Fruit fly (Drosophila melanogaster) whole organism, prepupa: ENCODE measurements around the gene CG7453.

Source experiments
- Blimp-1 ChIP-seq: fragments of 200-800 bp; sonication (Bioruptor generic); optimal IDR thresholded peaks from 3 replicates; lab custom pipeline; 2017; ENCODE audit warnings: missing biosample characterization, missing genetic modification characterization, mild to moderate bottlenecking, moderate library complexity, missing genetic modification reagents
- CG10631 ChIP-seq: fragments of 200-800 bp; sonication (Bioruptor generic); optimal IDR thresholded peaks from 2 replicates; lab custom pipeline; 2016; ENCODE audit warnings: missing biosample characterization, missing genetic modification characterization
- CG10669 ChIP-seq: fragments of 200-800 bp; sonication (Bioruptor generic); optimal IDR thresholded peaks from 3 replicates; lab custom pipeline; 2018; ENCODE audit warnings: missing biosample characterization, mild to moderate bottlenecking, missing genetic modification characterization, moderate library complexity
- CG11294 ChIP-seq: fragments of 200-800 bp; sonication (Bioruptor generic); IDR thresholded peaks from 2 replicates; pipeline ENCODE4 v1.3.6; 2022; ENCODE audit warnings: missing biosample characterization, missing genetic modification characterization
- CG11762 ChIP-seq: fragments of 200-800 bp; sonication (Bioruptor generic); optimal IDR thresholded peaks from 3 replicates; lab custom pipeline; 2016; ENCODE audit warnings: missing biosample characterization, missing genetic modification characterization; ENCODE audit not compliant: insufficient read depth
- CG11902 ChIP-seq: fragments of 200-800 bp; sonication (Bioruptor generic); optimal IDR thresholded peaks from 3 replicates; lab custom pipeline; 2016; ENCODE audit warnings: missing biosample characterization, missing genetic modification characterization
- CG15336 ChIP-seq: fragments of 200-800 bp; sonication (Bioruptor generic); IDR thresholded peaks from 2 replicates; pipeline ENCODE4 v1.3.6; 2022; ENCODE audit warnings: missing biosample characterization, missing genetic modification characterization
- CG1621 ChIP-seq: fragments of 200-800 bp; sonication (Bioruptor generic); optimal IDR thresholded peaks from 3 replicates; lab custom pipeline; 2018; ENCODE audit warnings: missing biosample characterization, mild to moderate bottlenecking, missing genetic modification characterization
- CG16779 ChIP-seq: fragments of 200-800 bp; sonication (Bioruptor generic); optimal IDR thresholded peaks from 3 replicates; lab custom pipeline; 2017; ENCODE audit warnings: missing biosample characterization, mild to moderate bottlenecking, missing genetic modification characterization
- CG3032 ChIP-seq: fragments of 200-800 bp; optimal IDR thresholded peaks from 2 replicates; lab custom pipeline; 2019; ENCODE audit warnings: missing biosample characterization, mild to moderate bottlenecking, missing genetic modification characterization, moderate library complexity
- CG32006 ChIP-seq: fragments of 200-800 bp; sonication (Bioruptor generic); optimal IDR thresholded peaks from 3 replicates; lab custom pipeline; 2017; ENCODE audit warnings: missing biosample characterization, mild to moderate bottlenecking, missing genetic modification characterization
- CG34406 ChIP-seq: fragments of 200-800 bp; sonication (Bioruptor generic); optimal IDR thresholded peaks from 3 replicates; lab custom pipeline; 2016; ENCODE audit warnings: missing biosample characterization, missing genetic modification characterization
- CG3919 ChIP-seq: fragments of 200-800 bp; sonication (Bioruptor generic); optimal IDR thresholded peaks from 3 replicates; lab custom pipeline; 2016; ENCODE audit warnings: missing biosample characterization, missing genetic modification characterization
- CG4318 ChIP-seq: fragments of 200-800 bp; sonication (Bioruptor generic); optimal IDR thresholded peaks from 3 replicates; lab custom pipeline; 2017; ENCODE audit warnings: missing biosample characterization, mild to moderate bottlenecking, missing genetic modification characterization
- CG6163 ChIP-seq: fragments of 200-800 bp; sonication (Bioruptor generic); IDR thresholded peaks from 3 replicates; pipeline ENCODE4 v1.3.6; 2022; ENCODE audit warnings: missing biosample characterization, missing genetic modification characterization
- CG6276 ChIP-seq: fragments of 200-800 bp; sonication (Bioruptor generic); optimal IDR thresholded peaks from 2 replicates; lab custom pipeline; 2017; ENCODE audit warnings: missing biosample characterization, mild to moderate bottlenecking, missing genetic modification characterization
- CG6792 ChIP-seq: fragments of 200-800 bp; sonication (Bioruptor generic); optimal IDR thresholded peaks from 3 replicates; lab custom pipeline; 2016; ENCODE audit warnings: missing biosample characterization, missing genetic modification characterization
- CG6808 ChIP-seq: fragments of 200-800 bp; sonication (Bioruptor generic); optimal IDR thresholded peaks from 3 replicates; lab custom pipeline; 2017; ENCODE audit warnings: missing biosample characterization, missing genetic modification characterization, mild to moderate bottlenecking, moderate library complexity, missing genetic modification reagents
- CG6854 ChIP-seq: fragments of 200-800 bp; sonication (Bioruptor generic); optimal IDR thresholded peaks from 2 replicates; lab custom pipeline; 2017; ENCODE audit warnings: missing biosample characterization, mild to moderate bottlenecking, missing genetic modification characterization
- CG7368 ChIP-seq: fragments of 200-800 bp; sonication (Bioruptor generic); optimal IDR thresholded peaks from 3 replicates; lab custom pipeline; 2016; ENCODE audit warnings: missing biosample characterization, missing genetic modification characterization
- CG8119 ChIP-seq: fragments of 200-800 bp; sonication (Bioruptor generic); IDR thresholded peaks from 3 replicates; pipeline ENCODE4 v1.3.6; 2022; ENCODE audit warnings: missing biosample characterization, missing genetic modification characterization
- CG8319 ChIP-seq: fragments of 200-800 bp; sonication (Bioruptor generic); optimal IDR thresholded peaks from 3 replicates; lab custom pipeline; 2016; ENCODE audit warnings: missing biosample characterization, missing genetic modification characterization
- CG8632 ChIP-seq: fragments of 200-800 bp; sonication (Bioruptor generic); optimal IDR thresholded peaks from 3 replicates; lab custom pipeline; 2016; ENCODE audit warnings: missing biosample characterization, missing genetic modification characterization
- Eip75B ChIP-seq: fragments of 200-800 bp; sonication (Bioruptor generic); optimal IDR thresholded peaks from 3 replicates; lab custom pipeline; 2016; ENCODE audit warnings: missing biosample characterization, missing genetic modification characterization
- Eip78C ChIP-seq: fragments of 200-800 bp; sonication (Bioruptor generic); peaks from one replicate; lab custom pipeline; 2016; ENCODE audit warnings: missing biosample characterization, missing genetic modification characterization
- Eip93F ChIP-seq: fragments of 200-800 bp; sonication (Bioruptor generic); optimal IDR thresholded peaks from 2 replicates; lab custom pipeline; 2016; ENCODE audit warnings: missing biosample characterization, mild to moderate bottlenecking, missing genetic modification characterization
- Ets96B ChIP-seq: fragments of 200-800 bp; optimal IDR thresholded peaks from 2 replicates; lab custom pipeline; 2019; ENCODE audit warnings: missing biosample characterization, mild to moderate bottlenecking, missing genetic modification characterization, moderate library complexity
- Gug ChIP-seq: fragments of 200-800 bp; sonication (Bioruptor generic); IDR thresholded peaks from 2 replicates; pipeline ENCODE4 v1.3.6; 2022; ENCODE audit warnings: missing biosample characterization, missing genetic modification characterization
- Hr38 ChIP-seq: sonication (Bioruptor generic); optimal IDR thresholded peaks from 2 replicates; lab custom pipeline; 2016; ENCODE audit warnings: missing biosample characterization, missing genetic modification characterization
- Hr39 ChIP-seq: fragments of 200-800 bp; sonication (Bioruptor generic); optimal IDR thresholded peaks from 2 replicates; lab custom pipeline; 2016; ENCODE audit warnings: missing biosample characterization, missing genetic modification characterization
- Hr4 ChIP-seq: fragments of 200-800 bp; sonication (Bioruptor generic); optimal IDR thresholded peaks from 3 replicates; lab custom pipeline; 2016; ENCODE audit warnings: missing biosample characterization, missing genetic modification characterization
- Met ChIP-seq: fragments of 200-800 bp; sonication (Bioruptor generic); optimal IDR thresholded peaks from 3 replicates; lab custom pipeline; 2016; ENCODE audit warnings: missing biosample characterization, missing genetic modification characterization
- OdsH ChIP-seq: fragments of 200-800 bp; sonication (Bioruptor generic); optimal IDR thresholded peaks from 3 replicates; lab custom pipeline; 2016; ENCODE audit warnings: missing biosample characterization, missing genetic modification characterization
- Smox ChIP-seq: fragments of 200-800 bp; sonication (Bioruptor generic); optimal IDR thresholded peaks from 3 replicates; lab custom pipeline; 2016; ENCODE audit warnings: missing biosample characterization, missing genetic modification characterization
- Sox14 ChIP-seq: fragments of 200-800 bp; sonication (Bioruptor generic); optimal IDR thresholded peaks from 3 replicates; lab custom pipeline; 2016; ENCODE audit warnings: missing biosample characterization, missing genetic modification characterization
- Sox15 ChIP-seq: fragments of 200-800 bp; sonication (Bioruptor generic); optimal IDR thresholded peaks from 3 replicates; lab custom pipeline; 2016; ENCODE audit warnings: missing biosample characterization, missing genetic modification characterization
- acj6 ChIP-seq: fragments of 200-800 bp; sonication (Bioruptor generic); optimal IDR thresholded peaks from 3 replicates; lab custom pipeline; 2016; ENCODE audit warnings: missing biosample characterization, missing genetic modification characterization
- cyc ChIP-seq: fragments of 200-800 bp; sonication (Bioruptor generic); optimal IDR thresholded peaks from 3 replicates; lab custom pipeline; 2016; ENCODE audit warnings: missing biosample characterization, missing genetic modification characterization
- dac ChIP-seq: fragments of 200-800 bp; sonication (Bioruptor generic); optimal IDR thresholded peaks from 2 replicates; lab custom pipeline; 2017; ENCODE audit warnings: missing biosample characterization, mild to moderate bottlenecking, missing genetic modification characterization
- dsx ChIP-seq: fragments of 200-800 bp; optimal IDR thresholded peaks from 3 replicates; lab custom pipeline; 2019; ENCODE audit warnings: missing biosample characterization, mild to moderate bottlenecking, missing genetic modification characterization, moderate library complexity; ENCODE audit not compliant: poor library complexity, severe bottlenecking
- esn ChIP-seq: fragments of 200-800 bp; sonication (Bioruptor generic); optimal IDR thresholded peaks from 2 replicates; lab custom pipeline; 2016; ENCODE audit warnings: missing biosample characterization, mild to moderate bottlenecking, missing genetic modification characterization, moderate library complexity
- fd59A ChIP-seq: fragments of 200-800 bp; sonication (Bioruptor generic); optimal IDR thresholded peaks from 2 replicates; lab custom pipeline; 2017; ENCODE audit warnings: missing biosample characterization, mild to moderate bottlenecking, missing genetic modification characterization, missing genetic modification reagents
- fd85E ChIP-seq: fragments of 200-800 bp; sonication (Bioruptor generic); optimal IDR thresholded peaks from 3 replicates; lab custom pipeline; 2016; ENCODE audit warnings: missing biosample characterization, missing genetic modification characterization
- fkh ChIP-seq: fragments of 200-800 bp; sonication (Bioruptor generic); optimal IDR thresholded peaks from 3 replicates; lab custom pipeline; 2017; ENCODE audit warnings: missing biosample characterization, mild to moderate bottlenecking, missing genetic modification characterization, moderate library complexity
- lz ChIP-seq: fragments of 200-800 bp; sonication (Bioruptor generic); optimal IDR thresholded peaks from 3 replicates; lab custom pipeline; 2016; ENCODE audit warnings: missing biosample characterization, missing genetic modification characterization
- net ChIP-seq: fragments of 200-800 bp; sonication (Bioruptor generic); optimal IDR thresholded peaks from 3 replicates; lab custom pipeline; 2016; ENCODE audit warnings: missing biosample characterization, missing genetic modification characterization
- pdm3 ChIP-seq: fragments of 200-800 bp; sonication (Bioruptor generic); optimal IDR thresholded peaks from 3 replicates; lab custom pipeline; 2016; ENCODE audit warnings: missing biosample characterization, missing genetic modification characterization
- salr ChIP-seq, 2 experiments: fragments of 200-800 bp; sonication (Bioruptor generic); optimal IDR thresholded peaks; 3 replicates each; lab custom pipeline; 2016 to 2018; ENCODE audit warnings: missing biosample characterization in 2 of 2, missing genetic modification characterization in 2 of 2, mild to moderate bottlenecking in 1 of 2
- ss ChIP-seq, 2 experiments: fragments of 200-800 bp; sonication (Bioruptor generic); optimal IDR thresholded peaks; 2 replicates in 1 of 2; 3 replicates in 1 of 2; lab custom pipeline; 2017 to 2018; ENCODE audit warnings: mild to moderate bottlenecking in 2 of 2, missing biosample characterization in 2 of 2, missing genetic modification characterization in 2 of 2, moderate library complexity in 1 of 2
- svp ChIP-seq: fragments of 200-800 bp; sonication (Bioruptor generic); peaks from one replicate; lab custom pipeline; 2016; ENCODE audit warnings: missing biosample characterization, missing genetic modification characterization
- vri ChIP-seq: fragments of 200-800 bp; sonication (Bioruptor generic); optimal IDR thresholded peaks from 3 replicates; lab custom pipeline; 2016; ENCODE audit warnings: missing biosample characterization, mild to moderate bottlenecking, missing genetic modification characterization

The CG7453 gene

dm6 chrX:19179696-19180255 is at the start of gene CG7453, which contains the start of gene CG7556:
Gene CG7453 (plus strand): TSS chrX:19180173.
Gene CG7556 (minus strand): TSS chrX:19179830.
- peak; percentile 80 for TF ChIP-seq Sox14 (GFP tag; lab: Kevin White, UChicago)
- TF ChIP-seq fd59A (GFP tag; lab: Kevin White, UChicago) = peak; percentile 62
- TF ChIP-seq Hr39 (GFP tag; lab: Kevin White, UChicago) = peak; percentile 85
- TF ChIP-seq OdsH (GFP tag; lab: Kevin White, UChicago) = peak; percentile 78
- peak; percentile 40 for TF ChIP-seq Eip93F (GFP tag; lab: Kevin White, UChicago)
- no peak for TF ChIP-seq Hr38 (GFP tag; lab: Kevin White, UChicago)
- peak; percentile 24 for TF ChIP-seq CG1621
- peak; percentile 54 for TF ChIP-seq CG8319 (GFP tag; lab: Kevin White, UChicago)
- peak; percentile 29 for TF ChIP-seq CG6276
- TF ChIP-seq CG3032 (tag; lab: Kevin White, UChicago) = peak; percentile 66
- peak; percentile 81 for TF ChIP-seq Smox (GFP tag; lab: Kevin White, UChicago)
- TF ChIP-seq esn (GFP tag; lab: Kevin White, UChicago) = peak; percentile 84
- TF ChIP-seq Sox15 = peak; percentile 62
- TF ChIP-seq CG10631 (GFP tag; lab: Kevin White, UChicago) = peak; percentile 81
- TF ChIP-seq dsx (GFP tag; lab: Kevin White, UChicago) = peak; percentile 45
- peak; percentile 40 for TF ChIP-seq CG11762
- TF ChIP-seq CG3919 (GFP tag; lab: Kevin White, UChicago) = peak; percentile 67
- peak; percentile 8 for TF ChIP-seq Blimp-1 (GFP tag; lab: Kevin White, UChicago)
- peak; percentile 64 for TF ChIP-seq CG8632
- peak in 1 of 2 experiments; percentile 54 for TF ChIP-seq ss (GFP tag; optimal IDR thresholded peaks at IDR 0.05; lab: Kevin White, UChicago)
- peak; percentile 76 for TF ChIP-seq Eip75B
- peak; percentile 56; the same call in 1 of the 2 replicates for TF ChIP-seq Gug (GFP tag; lab: Robert Waterston, UW)
- no peak for TF ChIP-seq CG6854 (GFP tag; lab: Kevin White, UChicago)
- TF ChIP-seq dac = peak; percentile 63
- peak; percentile 83 for TF ChIP-seq Eip78C (GFP tag; lab: Kevin White, UChicago)
- no peak for TF ChIP-seq fd85E (GFP tag; lab: Kevin White, UChicago)
- peak; percentile 53 for TF ChIP-seq CG7368 (GFP tag; lab: Kevin White, UChicago)
- no peak for TF ChIP-seq vri (GFP tag; lab: Kevin White, UChicago)
- peak; percentile 61 for TF ChIP-seq CG10669
- TF ChIP-seq Met (GFP tag; lab: Kevin White, UChicago) = peak; percentile 84
- peak; percentile 76 for TF ChIP-seq cyc (GFP tag; lab: Kevin White, UChicago)
- TF ChIP-seq CG6163 (GFP tag; lab: Robert Waterston, UW) = peak; percentile 57; the same call in 2 of the 3 replicates
- peak; percentile 54 for TF ChIP-seq Ets96B
- TF ChIP-seq CG11294 (GFP tag; lab: Robert Waterston, UW) = peak; percentile 24; the same call in 1 of the 2 replicates
- TF ChIP-seq pdm3 (GFP tag; lab: Kevin White, UChicago) = peak; percentile 85
- peak; percentile 85 for TF ChIP-seq lz
- peak; percentile 56 to 73 for TF ChIP-seq salr (GFP tag; optimal IDR thresholded peaks at IDR 0.05; lab: Kevin White, UChicago)
- TF ChIP-seq CG6808 (GFP tag; lab: Kevin White, UChicago) = no peak
- TF ChIP-seq CG34406 (GFP tag; lab: Kevin White, UChicago) = peak; percentile 67
- no peak for TF ChIP-seq CG16779 (tag; lab: Kevin White, UChicago)
- peak; percentile 78 for TF ChIP-seq svp (GFP tag; lab: Kevin White, UChicago)
- peak; percentile 53; the same call in 2 of the 3 replicates for TF ChIP-seq CG8119
- TF ChIP-seq CG4318 (GFP tag; lab: Kevin White, UChicago) = peak; percentile 65
- peak; percentile 54 for TF ChIP-seq CG11902 (GFP tag; lab: Kevin White, UChicago)
- TF ChIP-seq fkh = no peak
- peak; percentile 80 for TF ChIP-seq Hr4 (GFP tag; lab: Kevin White, UChicago)
- TF ChIP-seq CG32006 (GFP tag; lab: Kevin White, UChicago) = peak; percentile 80
- peak; percentile 65 for TF ChIP-seq net (GFP tag; lab: Kevin White, UChicago)
- TF ChIP-seq acj6 = peak; percentile 80
- peak; percentile 68 for TF ChIP-seq CG6792 (GFP tag; lab: Kevin White, UChicago)
- peak; percentile 47; the same call in 1 of the 2 replicates for TF ChIP-seq CG15336 (GFP tag; lab: Robert Waterston, UW)
